Worm (Caenorhabditis elegans) whole organism, young adult: Measurements from ENCODE around the gene C33D9.10.
A peak's percentile ranks its signal among the peaks of the same experiment; 100 is the strongest.

Source experiments
- B0336.3 ChIP-seq: fragments of 200-800 bp; sonication (Bioruptor generic); IDR thresholded peaks from 2 replicates; pipeline ENCODE4 v1.3.6; 2022; ENCODE audit warnings: missing genetic modification characterization, missing compliant biosample characterization
- F22D6.2 ChIP-seq: sonication (generic microtip); optimal IDR thresholded peaks from 2 replicates; lab custom pipeline; 2016; ENCODE audit warnings: mild to moderate bottlenecking, missing genetic modification characterization, missing compliant biosample characterization
- F33H1.4 ChIP-seq: fragments of 200-800 bp; sonication (Bioruptor generic); IDR thresholded peaks from 2 replicates; pipeline ENCODE4 v1.3.6; 2022; ENCODE audit warnings: missing genetic modification reagents, missing genetic modification characterization, missing compliant biosample characterization
- F57A8.1 ChIP-seq: fragments of 200-800 bp; sonication (Bioruptor generic); optimal IDR thresholded peaks from 2 replicates; lab custom pipeline; 2018; ENCODE audit warnings: mild to moderate bottlenecking, missing genetic modification characterization, moderate library complexity, missing compliant biosample characterization
- ZK185.1 ChIP-seq: sonication (generic microtip); optimal IDR thresholded peaks from 2 replicates; lab custom pipeline; 2016; ENCODE audit warnings: mild to moderate bottlenecking, missing genetic modification characterization, missing compliant biosample characterization; ENCODE audit not compliant: poor library complexity, severe bottlenecking
- aptf-3 ChIP-seq: fragments of 200-800 bp; sonication (Bioruptor generic); IDR thresholded peaks from 2 replicates; pipeline ENCODE4 v1.3.6; 2022; ENCODE audit warnings: missing genetic modification characterization, missing compliant biosample characterization
- attf-6 ChIP-seq: fragments of 200-800 bp; sonication (Bioruptor generic); IDR thresholded peaks from 2 replicates; pipeline ENCODE4 v1.3.6; 2022; ENCODE audit warnings: missing genetic modification reagents, missing genetic modification characterization, missing compliant biosample characterization
- cebp-1 ChIP-seq, 2 experiments: fragments of 200-800 bp in 1 of 2; sonication (Bioruptor generic) in 1 of 2; sonication (generic microtip) in 1 of 2; IDR thresholded peaks in 1 of 2; optimal IDR thresholded peaks in 1 of 2; 2 replicates each; pipeline versions ENCODE4 v1.3.6 to Lab custom; 2017 to 2022; ENCODE audit warnings: missing compliant biosample characterization in 2 of 2, missing genetic modification characterization in 2 of 2, mild to moderate bottlenecking in 1 of 2, missing genetic modification reagents in 1 of 2, moderate library complexity in 1 of 2
- ceh-79 ChIP-seq: sonication (generic microtip); optimal IDR thresholded peaks from 2 replicates; lab custom pipeline; 2017; ENCODE audit warnings: mild to moderate bottlenecking, missing genetic modification characterization, missing compliant biosample characterization
- die-1 ChIP-seq: sonication (generic microtip); optimal IDR thresholded peaks from 2 replicates; lab custom pipeline; 2016; ENCODE audit warnings: missing genotype, mild to moderate bottlenecking, missing genetic modification characterization, missing compliant biosample characterization
- dpff-1 ChIP-seq: sonication (generic microtip); optimal IDR thresholded peaks from 2 replicates; lab custom pipeline; 2017; ENCODE audit warnings: mild to moderate bottlenecking, missing genetic modification characterization, missing compliant biosample characterization
- fkh-3 ChIP-seq: sonication (generic microtip); optimal IDR thresholded peaks from 2 replicates; lab custom pipeline; 2016; ENCODE audit warnings: mild to moderate bottlenecking, missing genetic modification characterization, missing compliant biosample characterization
- hlh-12 ChIP-seq: sonication (generic microtip); optimal IDR thresholded peaks from 2 replicates; lab custom pipeline; 2016; ENCODE audit warnings: missing genetic modification characterization, missing compliant biosample characterization
- hmg-1.2 ChIP-seq: fragments of 200-800 bp; sonication (Bioruptor generic); IDR thresholded peaks from 2 replicates; pipeline ENCODE4 v1.3.6; 2022; ENCODE audit warnings: missing genetic modification reagents, missing genetic modification characterization, missing compliant biosample characterization
- hsf-1 ChIP-seq: fragments of 200-800 bp; sonication (Bioruptor generic); IDR thresholded peaks from 2 replicates; pipeline ENCODE4 v1.3.6; 2022; ENCODE audit warnings: missing genetic modification reagents, missing genetic modification characterization, missing compliant biosample characterization
- lin-35 ChIP-seq, 3 experiments: fragments of 150-350 bp in 2 of 3; sonication (generic microtip) in 1 of 3; optimal IDR thresholded peaks; 2 replicates each; lab custom pipeline; 2014 to 2018; ENCODE audit warnings: missing biosample characterization in 3 of 3, missing genetic modification characterization in 3 of 3, missing genetic modification reagents in 3 of 3
- lin-54 ChIP-seq: fragments of 200-800 bp; sonication (Bioruptor generic); optimal IDR thresholded peaks from 2 replicates; lab custom pipeline; 2018; ENCODE audit warnings: mild to moderate bottlenecking, missing genetic modification characterization, missing compliant biosample characterization
- lir-1 ChIP-seq: fragments of 200-800 bp; sonication (Bioruptor generic); conservative IDR thresholded peaks from 2 replicates; pipeline ENCODE4 v1.3.6; 2022; ENCODE audit warnings: missing genetic modification reagents, missing genetic modification characterization, missing compliant biosample characterization
- madf-6 ChIP-seq: fragments of 200-800 bp; sonication (Bioruptor generic); IDR thresholded peaks from 2 replicates; pipeline ENCODE4 v1.3.6; 2022; ENCODE audit warnings: missing genetic modification reagents, missing genetic modification characterization, missing compliant biosample characterization
- madf-8 ChIP-seq: fragments of 200-800 bp; sonication (Bioruptor generic); conservative IDR thresholded peaks from 2 replicates; pipeline ENCODE4 v1.3.6; 2022; ENCODE audit warnings: missing genetic modification reagents, missing genetic modification characterization, missing compliant biosample characterization
- mel-28 ChIP-seq: sonication (generic microtip); optimal IDR thresholded peaks from 2 replicates; lab custom pipeline; 2016; ENCODE audit warnings: borderline replicate concordance, mild to moderate bottlenecking, missing genetic modification characterization, missing compliant biosample characterization
- nfya-2 ChIP-seq: fragments of 200-800 bp; sonication (Bioruptor generic); IDR thresholded peaks from 2 replicates; pipeline ENCODE4 v1.3.6; 2022; ENCODE audit warnings: missing genetic modification reagents, missing genetic modification characterization, missing compliant biosample characterization
- nfyb-1 ChIP-seq: fragments of 200-800 bp; sonication (Bioruptor generic); IDR thresholded peaks from 2 replicates; pipeline ENCODE4 v1.3.6; 2022; ENCODE audit warnings: missing genetic modification reagents, missing genetic modification characterization, missing compliant biosample characterization
- nhr-179 ChIP-seq: sonication (generic microtip); optimal IDR thresholded peaks from 2 replicates; lab custom pipeline; 2016; ENCODE audit warnings: mild to moderate bottlenecking, missing genetic modification characterization, missing compliant biosample characterization
- rec-8 ChIP-seq, 2 experiments: sonication (generic microtip); optimal IDR thresholded peaks; 2 replicates each; lab custom pipeline; 2016; ENCODE audit warnings: mild to moderate bottlenecking in 2 of 2, missing genetic modification characterization in 2 of 2, missing genetic modification reagents in 2 of 2, missing genotype in 2 of 2, missing biosample characterization in 1 of 2, missing compliant biosample characterization in 1 of 2, moderate library complexity in 1 of 2
- repo-1 ChIP-seq: sonication (generic microtip); optimal IDR thresholded peaks from 2 replicates; lab custom pipeline; 2017; ENCODE audit warnings: mild to moderate bottlenecking, missing genetic modification characterization, missing compliant biosample characterization
- sea-2 ChIP-seq: fragments of 200-800 bp; sonication (Bioruptor generic); IDR thresholded peaks from 2 replicates; pipeline ENCODE4 v1.3.6; 2022; ENCODE audit warnings: missing genetic modification characterization, missing compliant biosample characterization
- snpc-1.1 ChIP-seq: sonication (generic microtip); optimal IDR thresholded peaks from 2 replicates; lab custom pipeline; 2017; ENCODE audit warnings: missing genetic modification characterization, mild to moderate bottlenecking, missing compliant biosample characterization, antibody characterized with exemption, moderate library complexity, missing genotype, missing genetic modification reagents; ENCODE audit not compliant: insufficient read depth
- snpc-3.4 ChIP-seq: sonication (generic microtip); optimal IDR thresholded peaks from 2 replicates; lab custom pipeline; 2017; ENCODE audit warnings: missing genetic modification characterization, mild to moderate bottlenecking, missing compliant biosample characterization, antibody characterized with exemption, moderate library complexity, missing genotype, missing genetic modification reagents
- unc-130 ChIP-seq: sonication (generic microtip); optimal IDR thresholded peaks from 2 replicates; lab custom pipeline; 2016; ENCODE audit warnings: missing genetic modification reagents, missing genetic modification characterization, missing compliant biosample characterization
- zfh-2 ChIP-seq: fragments of 200-800 bp; sonication (Bioruptor generic); conservative IDR thresholded peaks from 2 replicates; pipeline ENCODE4 v1.3.6; 2022; ENCODE audit warnings: missing genetic modification reagents, missing genetic modification characterization, missing compliant biosample characterization
- ztf-18 ChIP-seq: sonication (generic microtip); optimal IDR thresholded peaks from 2 replicates; lab custom pipeline; 2016; ENCODE audit warnings: missing genotype, mild to moderate bottlenecking, missing genetic modification characterization, missing compliant biosample characterization
- ztf-25 ChIP-seq: fragments of 200-800 bp; sonication (Bioruptor generic); IDR thresholded peaks from 2 replicates; pipeline ENCODE4 v1.3.6; 2022; ENCODE audit warnings: missing genetic modification reagents, missing genetic modification characterization, missing compliant biosample characterization
- ztf-6 ChIP-seq: fragments of 200-800 bp; sonication (Bioruptor generic); IDR thresholded peaks from 2 replicates; pipeline ENCODE4 v1.3.6; 2022; ENCODE audit warnings: missing genetic modification reagents, missing genetic modification characterization, missing compliant biosample characterization

Gene C33D9.10

ce11 chrIV:8740952-8741438, 47.0 kb downstream of the C33D9.10 start, which contains the start of gene F21D5.6:
TSS of gene F21D5.6 (minus strand) at chrIV:8741388.
- TF ChIP-seq madf-8 (GFP tag; lab: Robert Waterston, UW): no peak
- no peak for TF ChIP-seq hmg-1.2 (GFP tag; lab: Robert Waterston, UW)
- TF ChIP-seq lin-54: no peak
- no peak for TF ChIP-seq nfya-2 (GFP tag; lab: Robert Waterston, UW)
- TF ChIP-seq ztf-6 (GFP tag; lab: Robert Waterston, UW): no peak
- TF ChIP-seq aptf-3 (GFP tag; lab: Robert Waterston, UW): no peak
- no peak for TF ChIP-seq nhr-179
- TF ChIP-seq ceh-79 (tag; lab: Kevin White, UChicago): no peak
- no peak for TF ChIP-seq unc-130
- TF ChIP-seq lir-1: no peak
- no peak for TF ChIP-seq snpc-1.1
- peak; percentile 32; the same call in 1 of the 2 replicates for TF ChIP-seq madf-6 (GFP tag; lab: Robert Waterston, UW)
- no peak for TF ChIP-seq attf-6 (GFP tag; lab: Robert Waterston, UW)
- TF ChIP-seq cebp-1 (GFP tag; IDR thresholded peaks at IDR 0.05; lab: Robert Waterston, UW): no peak
- TF ChIP-seq cebp-1 (tag; optimal IDR thresholded peaks at IDR 0.05; lab: Kevin White, UChicago): peak; percentile 13
- no peak for TF ChIP-seq die-1 (tag; lab: Kevin White, UChicago)
- no peak for TF ChIP-seq hsf-1 (GFP tag; lab: Robert Waterston, UW)
- TF ChIP-seq F57A8.1 (GFP tag; lab: Kevin White, UChicago): no peak
- TF ChIP-seq ZK185.1 (tag; lab: Kevin White, UChicago): no peak
- no peak for TF ChIP-seq ztf-25 (GFP tag; lab: Robert Waterston, UW)
- no peak for TF ChIP-seq fkh-3 (tag; lab: Kevin White, UChicago)
- TF ChIP-seq F33H1.4 (GFP tag; lab: Robert Waterston, UW): no peak
- peak; percentile 47 for TF ChIP-seq dpff-1
- no peak for TF ChIP-seq zfh-2 (GFP tag; lab: Robert Waterston, UW)
- peak; percentile 57; the same call in 1 of the 2 replicates for TF ChIP-seq nfyb-1 (GFP tag; lab: Robert Waterston, UW)
- TF ChIP-seq rec-8 (tag; optimal IDR thresholded peaks at IDR 0.05; lab: Kevin White, UChicago): no peak
- TF ChIP-seq hlh-12 (tag; lab: Kevin White, UChicago): no peak
- TF ChIP-seq mel-28: no peak
- peak in 1 of 3 experiments; percentile 48 for TF ChIP-seq lin-35 (GFP tag; optimal IDR thresholded peaks at IDR 0.05; lab: Kevin White, UChicago)
- TF ChIP-seq repo-1 (tag; lab: Kevin White, UChicago): peak; percentile 56
- TF ChIP-seq snpc-3.4 (tag; lab: Kevin White, UChicago): peak; percentile 8
- 0 out of 2 replicates have a peak, but pooled peaks have one; percentile 24 for TF ChIP-seq B0336.3 (GFP tag; lab: Robert Waterston, UW)

- TF ChIP-seq hsf-1 (GFP tag; lab: Robert Waterston, UW) (no peak), ztf-18 (tag; lab: Kevin White, UChicago) (peak; percentile 8)
Measured at ce11 chrIV:8739926-8740325, 48.0 kb downstream of the C33D9.10 start, which contains the start of gene mrps-33. TSS of gene mrps-33 (minus strand) at chrIV:8740026.

- no peak for TF ChIP-seq sea-2 (GFP tag; lab: Robert Waterston, UW)
- TF ChIP-seq F22D6.2 (tag; lab: Kevin White, UChicago): no peak
- TF ChIP-seq, all 124 proteins: peak for 0
Measured at ce11 chrIV:8739294-8739693, 48.7 kb downstream of the C33D9.10 start, which contains the start of gene F21D5.5. TSS of gene F21D5.5 (minus strand) at chrIV:8739394.
